Fruit fly (Drosophila melanogaster): ENCODE data around the gene CG43290.

DNA sequence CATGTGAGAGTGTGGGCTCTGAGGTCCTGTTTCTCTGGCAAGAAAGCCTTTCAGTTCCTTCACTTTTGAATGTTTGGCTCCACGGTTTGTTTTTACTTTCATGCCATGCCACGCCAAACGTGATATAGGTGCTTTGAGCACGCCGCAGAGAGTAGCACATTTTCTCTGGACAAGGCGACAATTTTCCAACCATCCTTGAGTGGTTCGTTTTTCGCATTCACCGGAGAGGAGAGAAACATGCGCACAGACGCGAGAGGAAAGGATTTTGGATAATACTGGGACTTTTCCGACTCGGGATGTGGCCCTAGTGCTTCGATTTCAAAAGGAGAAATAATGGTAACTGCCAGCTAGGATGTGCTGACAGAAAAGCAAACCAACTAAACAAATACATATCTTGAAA, 44.7 kb upstream of the CG43290 start:
- TF ChIP-seq Dif (GFP tag; optimal IDR thresholded peaks at IDR 0.05; ENCODE audit: partially characterized antibody) (no peak), Jra (GFP tag; optimal IDR thresholded peaks at IDR 0.05) (no peak), Rel (GFP tag; optimal IDR thresholded peaks at IDR 0.05) (no peak), Rel (tag; optimal IDR thresholded peaks at IDR 0.05) (no peak), jim (GFP tag; optimal IDR thresholded peaks at IDR 0.05) (no peak)
